Fruit fly (Drosophila melanogaster): ENCODE results near the gene ecd.

- no peak for TF ChIP-seq Abd-B (GFP tag; optimal IDR thresholded peaks at IDR 0.05)
- no peak for TF ChIP-seq usp (GFP tag; optimal IDR thresholded peaks at IDR 0.05)
- TF ChIP-seq Hnf4 (GFP tag; optimal IDR thresholded peaks at IDR 0.05) = no peak
- TF ChIP-seq ey (GFP tag; optimal IDR thresholded peaks at IDR 0.05) = no peak
- TF ChIP-seq jim (GFP tag; optimal IDR thresholded peaks at IDR 0.05) = no peak
- TF ChIP-seq fru (GFP tag; optimal IDR thresholded peaks at IDR 0.05) = no peak
- no peak for TF ChIP-seq Dfd (GFP tag; optimal IDR thresholded peaks at IDR 0.05)
- TF ChIP-seq CG9705 (GFP tag; optimal IDR thresholded peaks at IDR 0.05) = no peak
Measured at dm6 chr3L:2272669-2273068, 7.0 kb upstream of the ecd start, which contains the start of gene yellow-g.

All from whole organism, wandering third instar larva.